Worm (Caenorhabditis elegans): ENCODE measurements around the gene C23G10.2.

C23G10.2 gene

DNA sequence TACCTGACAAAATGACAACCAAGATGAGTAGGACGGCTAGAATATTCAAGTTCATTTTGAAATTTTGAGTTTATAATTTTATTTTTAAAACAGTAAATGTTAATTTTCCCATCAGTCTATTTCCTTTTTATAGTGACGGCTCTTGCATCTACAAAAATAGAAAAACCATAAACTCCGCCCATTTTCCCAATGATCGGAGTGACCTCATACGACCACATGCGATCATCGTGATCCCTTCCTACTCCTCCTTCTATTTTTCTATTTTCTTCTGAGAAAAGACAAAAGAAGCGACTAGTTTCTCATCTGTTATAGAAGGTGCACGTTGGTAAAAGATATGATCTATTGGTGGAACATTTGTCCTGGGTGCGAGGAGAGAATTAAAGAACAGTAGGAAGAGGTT, 7.6 kb downstream of the C23G10.2 start, which contains the start of gene C23G10.11:
Gene C23G10.11, minus strand, starts transcription at position 101 of the 400 bp plus-strand sequence.
- TF ChIP-seq pqm-1 (tag; optimal IDR thresholded peaks at IDR 0.05): no peak
- no peak for TF ChIP-seq ceh-22 (tag; optimal IDR thresholded peaks at IDR 0.05)
- no peak for TF ChIP-seq unc-55 (GFP tag; optimal IDR thresholded peaks at IDR 0.05)
- no peak for TF ChIP-seq odd-2 (tag; optimal IDR thresholded peaks at IDR 0.05)
- no peak for TF ChIP-seq ceh-2 (tag; optimal IDR thresholded peaks at IDR 0.05)

ce11 chrIII:6215943-6216342, 8.1 kb downstream of the C23G10.2 start:
- TF ChIP-seq rnt-1 (tag; optimal IDR thresholded peaks at IDR 0.05) (no peak), ceh-22 (tag; optimal IDR thresholded peaks at IDR 0.05) (no peak), F13H6.1 (tag; optimal IDR thresholded peaks at IDR 0.05) (no peak), che-1 (tag; optimal IDR thresholded peaks at IDR 0.05) (no peak), sdc-2 (tag; optimal IDR thresholded peaks at IDR 0.05) (no peak), lim-6 (tag; optimal IDR thresholded peaks at IDR 0.05) (no peak), unc-86 (tag; optimal IDR thresholded peaks at IDR 0.05) (no peak), madf-2 (tag; optimal IDR thresholded peaks at IDR 0.05) (no peak), fkh-6 (tag; optimal IDR thresholded peaks at IDR 0.05) (no peak), ceh-9 (tag; optimal IDR thresholded peaks at IDR 0.05) (no peak), hlh-13 (GFP tag; optimal IDR thresholded peaks at IDR 0.05) (no peak)

DNA sequence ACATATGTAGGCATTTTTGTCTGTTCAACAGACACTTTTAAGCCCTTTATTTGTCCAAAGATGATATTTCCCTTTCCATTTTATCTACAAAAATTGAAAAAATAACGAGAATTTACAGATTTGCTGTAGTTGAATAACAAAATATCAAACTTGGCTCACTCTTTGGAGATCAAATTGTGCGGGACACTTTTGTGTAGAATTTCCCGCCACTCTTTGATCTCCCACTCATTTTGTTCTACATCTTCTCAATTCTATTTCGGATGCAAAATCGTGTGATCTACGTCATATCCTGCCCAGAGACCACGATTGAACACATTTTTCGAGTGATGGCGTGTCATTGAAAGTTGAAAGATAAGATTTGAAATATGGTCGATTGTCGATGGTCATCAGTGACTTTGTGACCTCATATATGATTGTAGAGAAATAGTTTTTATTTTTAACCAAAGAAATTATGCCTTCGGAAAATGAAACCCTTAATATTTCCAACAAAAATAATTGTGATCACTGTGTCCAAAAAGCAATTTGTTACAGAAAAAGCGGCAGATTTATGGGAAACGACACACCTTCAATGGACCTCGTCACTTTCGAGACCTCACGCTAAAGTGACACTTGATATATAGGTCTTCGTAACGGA, 9.1 kb downstream of the C23G10.2 start, which contains the start of gene hot-4:
Gene hot-4, plus strand, starts transcription at position 584 of the 634 bp plus-strand sequence.
- TF ChIP-seq hlh-15 (tag; optimal IDR thresholded peaks at IDR 0.05) (no peak), sdc-2 (tag; optimal IDR thresholded peaks at IDR 0.05) (no peak), pax-1 (tag; optimal IDR thresholded peaks at IDR 0.05) (no peak), npax-4 (tag; optimal IDR thresholded peaks at IDR 0.05) (no peak), ceh-22 (tag; optimal IDR thresholded peaks at IDR 0.05) (no peak), hlh-6 (tag; optimal IDR thresholded peaks at IDR 0.05) (no peak), ets-4 (tag; optimal IDR thresholded peaks at IDR 0.05) (no peak), K02D7.2 (tag; optimal IDR thresholded peaks at IDR 0.05) (no peak), T23F11.4 (GFP tag; optimal IDR thresholded peaks at IDR 0.05) (no peak)

- TF ChIP-seq ceh-14 (tag; optimal IDR thresholded peaks at IDR 0.05) (no peak), pat-9 (tag; optimal IDR thresholded peaks at IDR 0.05) (no peak), pag-3 (tag; optimal IDR thresholded peaks at IDR 0.05; ENCODE audit: borderline replicate concordance) (no peak), mec-3 (tag; optimal IDR thresholded peaks at IDR 0.05; ENCODE audit: borderline replicate concordance) (no peak)
Observed at ce11 chrIII:6221403-6221802, 13.5 kb downstream of the C23G10.2 start.

- TF ChIP-seq pha-4 (tag; optimal IDR thresholded peaks at IDR 0.05) (no peak), hlh-6 (tag; optimal IDR thresholded peaks at IDR 0.05) (no peak), ama-1 (optimal IDR thresholded peaks at IDR 0.05) (no peak), syd-9 (tag; optimal IDR thresholded peaks at IDR 0.05) (no peak), Y22D7AL.16 (tag; optimal IDR thresholded peaks at IDR 0.05) (no peak), elt-2 (tag; optimal IDR thresholded peaks at IDR 0.05) (no peak), ceh-9 (tag; optimal IDR thresholded peaks at IDR 0.05) (no peak), C38D4.7 (GFP tag; optimal IDR thresholded peaks at IDR 0.05) (no peak), dve-1 (tag; optimal IDR thresholded peaks at IDR 0.05) (no peak), sox-4 (tag; optimal IDR thresholded peaks at IDR 0.05) (no peak), gmeb-2 (tag; optimal IDR thresholded peaks at IDR 0.05) (no peak), nhr-232 (tag; optimal IDR thresholded peaks at IDR 0.05) (no peak), ceh-19 (GFP tag; optimal IDR thresholded peaks at IDR 0.05) (no peak), ceh-31 (tag; optimal IDR thresholded peaks at IDR 0.05) (no peak)
Observed at ce11 chrIII:6230870-6231269, 23.0 kb downstream of the C23G10.2 start, which contains the start of gene esyt-2. Gene esyt-2, minus strand, starts transcription at chrIII:6230970.

Measured in whole organism, late embryonic.